Worm (Caenorhabditis elegans) whole organism, midembryonic: Measurements from ENCODE around the gene nhr-246.

ENCODE experiments used
- T22C8.4 ChIP-seq: fragments of 200-800 bp; sonication (Bioruptor generic); IDR thresholded peaks from 2 replicates; pipeline ENCODE4 v1.3.6; 2022; ENCODE audit warnings: missing genetic modification characterization, missing compliant biosample characterization
- cog-1 ChIP-seq: sonication (generic microtip); optimal IDR thresholded peaks from 2 replicates; lab custom pipeline; 2016; ENCODE audit warnings: missing genetic modification characterization, missing compliant biosample characterization
- flt-1 ChIP-seq: fragments of 200-800 bp; sonication (Bioruptor generic); IDR thresholded peaks from 2 replicates; pipeline ENCODE4 v1.3.6; 2022; ENCODE audit warnings: missing genetic modification characterization, missing compliant biosample characterization
- klf-2 ChIP-seq: fragments of 200-800 bp; sonication (Bioruptor generic); conservative IDR thresholded peaks from 2 replicates; pipeline ENCODE4 v1.3.6; 2022; ENCODE audit warnings: missing genetic modification reagents, missing genetic modification characterization, missing compliant biosample characterization
- med-1 ChIP-seq: sonication (generic microtip); optimal IDR thresholded peaks from 2 replicates; lab custom pipeline; 2017; ENCODE audit warnings: missing genetic modification characterization, mild to moderate bottlenecking, missing compliant biosample characterization, antibody characterized with exemption, missing genetic modification reagents; ENCODE audit not compliant: insufficient read depth
- ref-1 ChIP-seq: fragments of 200-800 bp; sonication (Bioruptor generic); conservative IDR thresholded peaks from 2 replicates; pipeline ENCODE4 v1.3.6; 2022; ENCODE audit warnings: missing genetic modification reagents, missing genetic modification characterization, missing compliant biosample characterization
- tab-1 ChIP-seq: fragments of 200-800 bp; sonication (Bioruptor generic); IDR thresholded peaks from 2 replicates; pipeline ENCODE4 v1.3.6; 2022; ENCODE audit warnings: missing genetic modification characterization, missing compliant biosample characterization
- ztf-23 ChIP-seq: fragments of 200-800 bp; sonication (Bioruptor generic); IDR thresholded peaks from 2 replicates; pipeline ENCODE4 v1.3.6; 2022; ENCODE audit warnings: missing genetic modification reagents, missing genetic modification characterization, missing compliant biosample characterization
- ztf-29 ChIP-seq: fragments of 200-800 bp; sonication (Bioruptor generic); IDR thresholded peaks from 2 replicates; pipeline ENCODE4 v1.3.6; 2022; ENCODE audit warnings: missing genetic modification reagents, missing genetic modification characterization, missing compliant biosample characterization

The nhr-246 gene

DNA sequence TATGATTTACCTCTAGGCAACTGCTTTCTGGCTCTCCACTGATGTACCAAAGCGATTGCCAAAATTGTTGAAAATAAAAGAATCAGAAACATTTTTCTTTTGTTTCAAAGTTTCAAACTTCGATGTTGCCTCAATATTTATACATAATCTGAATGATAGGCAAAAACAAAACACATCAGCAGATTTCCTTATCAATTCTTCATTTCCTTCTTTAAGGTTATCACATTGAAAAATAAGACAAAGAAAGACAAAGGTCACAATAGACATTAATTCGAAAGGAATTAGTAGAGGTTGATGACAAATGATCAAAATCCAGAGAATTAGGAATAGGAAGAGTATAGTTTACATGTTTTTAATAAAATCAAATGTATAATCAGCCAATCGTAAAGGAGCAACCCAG is 25.3 kb upstream of the nhr-246 start, which contains the start of gene cyp-34A2:
Gene cyp-34A2 (minus strand): TSS at position 101 of the 400 bp plus-strand sequence.
- no peak for TF ChIP-seq cog-1 (tag; lab: Kevin White, UChicago)
- no peak for TF ChIP-seq klf-2 (GFP tag; lab: Robert Waterston, UW)

DNA sequence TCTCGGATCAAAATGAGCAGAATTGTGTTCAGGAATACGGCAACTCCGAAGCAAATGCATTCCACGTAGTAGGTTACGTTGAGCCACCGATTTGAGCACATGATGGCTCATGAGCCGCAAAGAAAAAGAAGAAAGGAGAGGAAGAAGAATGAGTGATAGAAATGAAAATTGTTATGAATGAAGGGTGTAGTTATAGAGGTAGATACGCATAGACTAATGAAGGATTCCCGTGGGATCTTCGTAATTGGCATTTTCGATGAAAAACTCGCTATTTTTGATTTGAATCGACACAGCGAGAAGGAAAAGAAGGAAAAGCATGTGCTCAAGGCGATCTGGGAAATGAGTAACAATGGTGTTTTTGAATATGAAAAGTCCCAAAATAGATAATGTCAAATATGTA is 22.4 kb upstream of the nhr-246 start, which contains the start of gene str-96:
Gene str-96 (minus strand): TSS at position 101 of the 400 bp plus-strand sequence.
- TF ChIP-seq T22C8.4 (GFP tag; lab: Robert Waterston, UW) (no peak), tab-1 (GFP tag; lab: Robert Waterston, UW) (no peak), flt-1 (GFP tag; lab: Robert Waterston, UW) (no peak), ref-1 (GFP tag; lab: Robert Waterston, UW) (no peak), cog-1 (tag; lab: Kevin White, UChicago) (no peak), ztf-23 (no peak), med-1 (GFP tag; lab: Kevin White, UChicago) (no peak), ztf-29 (GFP tag; lab: Robert Waterston, UW) (no peak), klf-2 (GFP tag; lab: Robert Waterston, UW) (no peak)

- TF ChIP-seq flt-1 (GFP tag; lab: Robert Waterston, UW): peak; percentile 91; the same call in 1 of the 2 replicates
These were observed 20.8 kb upstream of the nhr-246 start for ce11 chrV:15295436-15295835.

- TF ChIP-seq klf-2 (GFP tag; lab: Robert Waterston, UW): no peak
- no peak for TF ChIP-seq T22C8.4 (GFP tag; lab: Robert Waterston, UW)
- no peak for TF ChIP-seq ztf-23
- no peak for TF ChIP-seq flt-1 (GFP tag; lab: Robert Waterston, UW)
- no peak for TF ChIP-seq tab-1 (GFP tag; lab: Robert Waterston, UW)
- no peak for TF ChIP-seq cog-1 (tag; lab: Kevin White, UChicago)
- TF ChIP-seq med-1 (GFP tag; lab: Kevin White, UChicago): no peak
- no peak for TF ChIP-seq ztf-29 (GFP tag; lab: Robert Waterston, UW)
- no peak for TF ChIP-seq ref-1 (GFP tag; lab: Robert Waterston, UW)
These were observed 17.7 kb upstream of the nhr-246 start, which contains the start of gene cpr-3 for ce11 chrV:15298597-15298996. Gene cpr-3, minus strand, starts transcription at chrV:15298700.

- TF ChIP-seq T22C8.4 (GFP tag; lab: Robert Waterston, UW) (no peak), klf-2 (GFP tag; lab: Robert Waterston, UW) (no peak), med-1 (GFP tag; lab: Kevin White, UChicago) (no peak), cog-1 (tag; lab: Kevin White, UChicago) (no peak), ztf-29 (GFP tag; lab: Robert Waterston, UW) (no peak), flt-1 (GFP tag; lab: Robert Waterston, UW) (no peak), ref-1 (GFP tag; lab: Robert Waterston, UW) (no peak), ztf-23 (no peak), tab-1 (GFP tag; lab: Robert Waterston, UW) (no peak)
These were observed 12.7 kb upstream of the nhr-246 start, which contains the start of gene srx-48 for ce11 chrV:15303625-15304024. Gene srx-48, minus strand, starts transcription at chrV:15303725.

ce11 chrV:15305502-15305901 is 10.8 kb upstream of the nhr-246 start, which contains the start of gene T26H8.5:
Gene T26H8.5, minus strand, starts transcription at chrV:15305602.
- TF ChIP-seq tab-1 (GFP tag; lab: Robert Waterston, UW) (no peak), ref-1 (GFP tag; lab: Robert Waterston, UW) (no peak), cog-1 (tag; lab: Kevin White, UChicago) (no peak), ztf-29 (GFP tag; lab: Robert Waterston, UW) (no peak), T22C8.4 (GFP tag; lab: Robert Waterston, UW) (no peak), ztf-23 (no peak), klf-2 (GFP tag; lab: Robert Waterston, UW) (no peak), med-1 (GFP tag; lab: Kevin White, UChicago) (no peak), flt-1 (GFP tag; lab: Robert Waterston, UW) (no peak)

DNA sequence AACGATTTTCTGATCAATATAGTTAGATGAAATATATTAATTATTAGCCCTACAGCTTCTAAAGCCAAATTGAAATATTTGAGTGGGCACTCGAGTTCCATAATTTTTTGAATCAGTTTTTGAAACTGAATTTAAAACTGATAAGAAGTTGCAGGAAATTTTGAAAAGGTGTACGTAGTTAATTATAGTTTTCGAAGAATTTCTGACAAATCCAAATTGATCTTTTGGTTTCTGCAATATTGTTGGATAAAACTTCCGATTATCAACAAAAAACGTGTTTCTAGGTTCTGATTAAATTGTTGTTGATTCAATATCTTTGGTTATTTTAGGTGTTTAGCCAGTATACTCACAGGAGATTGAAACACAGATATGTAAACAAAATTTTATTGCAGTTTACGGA is 9.5 kb upstream of the nhr-246 start, which contains the start of gene T26H8.4:
Gene T26H8.4 (minus strand): TSS at position 101 of the 400 bp plus-strand sequence.
- TF ChIP-seq ztf-29 (GFP tag; lab: Robert Waterston, UW) (no peak), klf-2 (GFP tag; lab: Robert Waterston, UW) (no peak), tab-1 (GFP tag; lab: Robert Waterston, UW) (no peak), T22C8.4 (GFP tag; lab: Robert Waterston, UW) (no peak), ref-1 (GFP tag; lab: Robert Waterston, UW) (no peak), ztf-23 (no peak), flt-1 (GFP tag; lab: Robert Waterston, UW) (no peak), med-1 (GFP tag; lab: Kevin White, UChicago) (no peak), cog-1 (tag; lab: Kevin White, UChicago) (no peak)

DNA sequence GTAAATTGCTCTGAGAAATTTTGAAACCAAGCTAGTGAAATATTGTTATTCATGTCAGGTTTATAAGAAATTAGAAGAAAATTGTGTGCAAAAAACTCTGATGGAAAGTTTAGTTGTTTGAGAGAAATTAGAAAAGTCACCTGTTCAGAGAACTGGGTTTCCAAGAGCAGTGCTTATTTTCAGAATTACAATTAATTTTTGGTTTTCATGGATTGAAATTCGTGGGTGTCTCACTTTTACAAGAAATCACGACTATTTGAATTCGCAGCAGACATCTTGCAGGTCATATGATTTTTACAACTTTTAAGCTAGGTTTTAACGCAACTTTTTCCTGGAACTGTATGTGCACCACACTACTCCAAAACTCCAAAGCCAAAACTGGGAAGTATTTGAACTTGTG is 7.3 kb upstream of the nhr-246 start, which contains the start of gene srz-10:
Gene srz-10 (minus strand): TSS at position 88 of the 400 bp plus-strand sequence.
- TF ChIP-seq ref-1 (GFP tag; lab: Robert Waterston, UW): no peak
- no peak for TF ChIP-seq cog-1 (tag; lab: Kevin White, UChicago)
- TF ChIP-seq med-1 (GFP tag; lab: Kevin White, UChicago): no peak
- TF ChIP-seq ztf-23: no peak
- no peak for TF ChIP-seq tab-1 (GFP tag; lab: Robert Waterston, UW)
- no peak for TF ChIP-seq flt-1 (GFP tag; lab: Robert Waterston, UW)
- no peak for TF ChIP-seq ztf-29 (GFP tag; lab: Robert Waterston, UW)
- TF ChIP-seq T22C8.4 (GFP tag; lab: Robert Waterston, UW): no peak
- no peak for TF ChIP-seq klf-2 (GFP tag; lab: Robert Waterston, UW)

DNA sequence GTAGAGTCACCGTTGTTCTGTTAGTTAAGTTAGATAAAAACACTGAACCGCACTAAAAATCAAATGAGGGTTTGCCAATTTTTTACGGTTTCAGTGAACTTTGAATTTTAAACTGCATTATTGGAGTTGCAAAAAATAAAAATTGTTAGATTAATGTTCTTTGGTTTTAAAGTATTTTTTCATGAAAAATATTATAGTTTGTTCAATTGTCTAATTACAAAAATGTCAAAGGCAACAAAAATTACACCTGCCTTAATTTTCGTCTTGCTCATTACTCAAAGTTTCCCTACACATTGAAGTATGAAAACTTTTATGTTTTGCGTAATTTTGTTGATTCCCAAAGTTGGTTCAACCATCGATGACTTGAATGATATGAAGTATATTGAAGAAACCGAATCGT is 5.5 kb upstream of the nhr-246 start, which contains the start of gene irld-62:
Gene irld-62 (plus strand): TSS at position 301 of the 400 bp plus-strand sequence.
- no peak for TF ChIP-seq klf-2 (GFP tag; lab: Robert Waterston, UW)
- TF ChIP-seq T22C8.4 (GFP tag; lab: Robert Waterston, UW): no peak
- no peak for TF ChIP-seq cog-1 (tag; lab: Kevin White, UChicago)
- no peak for TF ChIP-seq ztf-23
- no peak for TF ChIP-seq ztf-29 (GFP tag; lab: Robert Waterston, UW)
- TF ChIP-seq ref-1 (GFP tag; lab: Robert Waterston, UW): no peak
- TF ChIP-seq flt-1 (GFP tag; lab: Robert Waterston, UW): no peak
